Worm (Caenorhabditis elegans): ENCODE measurements around the gene T26C11.8.
A peak's percentile ranks its signal among the peaks of the same experiment; 100 is the strongest.

Gene T26C11.8

DNA sequence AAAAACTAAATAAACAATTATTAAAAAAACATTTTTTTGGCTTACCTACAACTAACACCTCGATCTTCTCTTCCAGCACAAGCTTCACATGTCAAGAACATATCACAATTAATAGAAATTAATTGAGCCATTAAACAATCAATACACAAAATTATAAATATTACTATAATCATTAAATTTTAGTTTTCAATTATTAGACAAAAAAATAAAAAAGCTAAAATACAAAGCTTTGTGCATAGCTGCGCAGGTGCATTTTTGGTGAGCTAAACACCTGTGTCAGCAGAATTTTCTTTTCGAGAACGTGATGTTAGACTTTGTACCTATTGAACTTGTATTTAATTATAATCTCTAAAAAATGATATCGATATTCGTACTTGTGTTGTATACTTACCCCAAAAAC, 30.6 kb upstream of the T26C11.8 start, which contains the start of gene C14E2.6:
Gene C14E2.6 (minus strand): TSS at position 101 of the 400 bp plus-strand sequence.
- TF ChIP-seq mab-5 (tag; optimal IDR thresholded peaks at IDR 0.05) (no peak), lin-11 (tag; optimal IDR thresholded peaks at IDR 0.05) (no peak), nhr-23 (tag; optimal IDR thresholded peaks at IDR 0.05) (no peak), elt-1 (tag; optimal IDR thresholded peaks at IDR 0.05) (no peak), dmd-4 (tag; optimal IDR thresholded peaks at IDR 0.05) (no peak), nhr-10 (tag; optimal IDR thresholded peaks at IDR 0.05) (no peak), ztf-11 (tag; optimal IDR thresholded peaks at IDR 0.05) (no peak)

DNA sequence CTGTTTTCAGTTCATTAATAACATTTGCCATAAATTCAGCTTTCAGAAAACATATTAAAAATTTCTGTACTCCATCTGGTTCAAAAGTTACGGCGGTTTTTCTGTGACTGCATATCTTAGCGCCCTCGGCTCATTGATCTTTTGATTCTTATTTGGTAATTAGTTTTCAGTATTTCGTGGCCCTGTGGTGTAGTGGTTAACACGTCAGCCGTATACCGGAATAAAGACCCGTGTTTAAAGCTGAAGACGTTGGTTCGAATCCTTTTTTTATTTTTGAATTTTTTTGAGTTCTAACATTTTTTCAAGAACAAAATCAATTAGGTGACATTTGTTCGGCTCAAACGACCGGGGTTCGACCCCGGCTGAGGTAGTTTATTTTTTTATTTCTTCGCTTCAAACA, 30.0 kb upstream of the T26C11.8 start:
- TF ChIP-seq unc-55 (GFP tag; optimal IDR thresholded peaks at IDR 0.05), result no peak
- no peak for TF ChIP-seq lin-13 (GFP tag; optimal IDR thresholded peaks at IDR 0.05)
- TF ChIP-seq unc-62 (GFP tag; optimal IDR thresholded peaks at IDR 0.05), result no peak
- TF ChIP-seq sma-3 (GFP tag; optimal IDR thresholded peaks at IDR 0.05), result no peak
- TF ChIP-seq R02D3.7 (tag; optimal IDR thresholded peaks at IDR 0.05), result no peak
- no peak for TF ChIP-seq lin-11 (tag; optimal IDR thresholded peaks at IDR 0.05)
- no peak for TF ChIP-seq ceh-16 (tag; optimal IDR thresholded peaks at IDR 0.05)
- TF ChIP-seq nhr-11 (tag; optimal IDR thresholded peaks at IDR 0.05), result no peak
- no peak for TF ChIP-seq skn-1 (tag; optimal IDR thresholded peaks at IDR 0.05)
- no peak for TF ChIP-seq nhr-129 (tag; optimal IDR thresholded peaks at IDR 0.05)

DNA sequence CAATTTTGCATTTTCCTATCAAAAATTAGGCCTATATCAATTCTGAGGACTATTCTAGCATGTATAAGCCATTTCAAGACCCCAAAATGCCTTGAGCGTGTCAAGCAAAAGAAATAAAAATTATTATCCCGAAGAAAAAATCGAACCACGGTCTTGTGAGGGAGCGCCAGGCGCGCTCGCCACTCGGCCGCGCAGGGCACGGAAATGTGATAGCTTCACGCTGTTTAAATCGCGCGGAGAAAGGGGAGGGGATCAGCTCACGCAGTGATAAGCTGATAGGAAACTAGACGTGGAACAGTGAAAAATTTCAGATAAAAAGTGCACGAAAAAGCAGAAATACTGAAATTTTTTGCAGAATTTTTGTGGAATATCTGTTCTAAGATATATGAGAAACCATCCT, 22.8 kb upstream of the T26C11.8 start:
- TF ChIP-seq sma-3 (GFP tag; optimal IDR thresholded peaks at IDR 0.05), result peak; percentile 17
- peak; percentile 54 for TF ChIP-seq gmeb-1 (tag; optimal IDR thresholded peaks at IDR 0.05)
- no peak for TF ChIP-seq nhr-12 (tag; optimal IDR thresholded peaks at IDR 0.05)
- no peak for TF ChIP-seq elt-1 (tag; optimal IDR thresholded peaks at IDR 0.05)
- no peak for TF ChIP-seq nhr-10 (tag; optimal IDR thresholded peaks at IDR 0.05)
- peak; percentile 35 for TF ChIP-seq unc-55 (GFP tag; optimal IDR thresholded peaks at IDR 0.05)
- TF ChIP-seq ztf-1 (GFP tag; conservative IDR thresholded peaks at IDR 0.05), result no peak
- no peak for TF ChIP-seq unc-62 (GFP tag; optimal IDR thresholded peaks at IDR 0.05)
- no peak for TF ChIP-seq snpc-4 (tag; optimal IDR thresholded peaks at IDR 0.05)
- TF ChIP-seq blmp-1 (tag; optimal IDR thresholded peaks at IDR 0.05; ENCODE audit: insufficient read depth), result no peak
- TF ChIP-seq ztf-11 (tag; optimal IDR thresholded peaks at IDR 0.05), result no peak
- no peak for TF ChIP-seq nhr-11 (tag; optimal IDR thresholded peaks at IDR 0.05)
- peak; percentile 46 for TF ChIP-seq Y55F3AM.14 (GFP tag; optimal IDR thresholded peaks at IDR 0.05)
- TF ChIP-seq nhr-77 (tag; optimal IDR thresholded peaks at IDR 0.05), result no peak
- no peak for TF ChIP-seq lin-13 (GFP tag; optimal IDR thresholded peaks at IDR 0.05)
- TF ChIP-seq mdl-1 (tag; optimal IDR thresholded peaks at IDR 0.05), result no peak
- no peak for TF ChIP-seq dmd-4 (tag; optimal IDR thresholded peaks at IDR 0.05)
- no peak for TF ChIP-seq lin-39 (tag; optimal IDR thresholded peaks at IDR 0.05)
- TF ChIP-seq nhr-6 (tag; optimal IDR thresholded peaks at IDR 0.05), result no peak
- TF ChIP-seq fos-1 (tag; optimal IDR thresholded peaks at IDR 0.05), result no peak
- no peak for TF ChIP-seq aly-2 (tag; optimal IDR thresholded peaks at IDR 0.05)
- TF ChIP-seq nhr-237 (tag; optimal IDR thresholded peaks at IDR 0.05), result no peak
- no peak for TF ChIP-seq nhr-23 (tag; optimal IDR thresholded peaks at IDR 0.05)
- TF ChIP-seq mab-5 (tag; optimal IDR thresholded peaks at IDR 0.05), result no peak
- TF ChIP-seq sma-9 (GFP tag; optimal IDR thresholded peaks at IDR 0.05), result peak; percentile 49
- no peak for TF ChIP-seq sma-9 (tag; optimal IDR thresholded peaks at IDR 0.05)
- TF ChIP-seq peb-1 (tag; optimal IDR thresholded peaks at IDR 0.05), result no peak
- TF ChIP-seq ceh-16 (tag; optimal IDR thresholded peaks at IDR 0.05), result no peak
- peak; percentile 19 for TF ChIP-seq nhr-21 (tag; optimal IDR thresholded peaks at IDR 0.05)
- no peak for TF ChIP-seq ztf-4 (tag; optimal IDR thresholded peaks at IDR 0.05)
- no peak for TF ChIP-seq egl-27 (tag; optimal IDR thresholded peaks at IDR 0.05)
- TF ChIP-seq ZK546.5 (tag; optimal IDR thresholded peaks at IDR 0.05), result no peak
- peak; percentile 5 for TF ChIP-seq lin-11 (tag; optimal IDR thresholded peaks at IDR 0.05)
- no peak for TF ChIP-seq ceh-82 (tag; optimal IDR thresholded peaks at IDR 0.05)
- no peak for TF ChIP-seq zag-1 (tag; optimal IDR thresholded peaks at IDR 0.05)
- no peak for TF ChIP-seq nhr-25 (tag; optimal IDR thresholded peaks at IDR 0.05)
- TF ChIP-seq unc-39 (tag; optimal IDR thresholded peaks at IDR 0.05), result no peak
- TF ChIP-seq lsy-2 (tag; optimal IDR thresholded peaks at IDR 0.05), result peak in 1 of 2 experiments; percentile 44
- TF ChIP-seq R02D3.7 (tag; optimal IDR thresholded peaks at IDR 0.05), result no peak
- no peak for TF ChIP-seq ama-1 (optimal IDR thresholded peaks at IDR 0.05)
- no peak for TF ChIP-seq sem-4 (tag; optimal IDR thresholded peaks at IDR 0.05)
- no peak for TF ChIP-seq alr-1 (tag; optimal IDR thresholded peaks at IDR 0.05)
- peak; percentile 8 for TF ChIP-seq F13H6.1 (tag; optimal IDR thresholded peaks at IDR 0.05)
- TF ChIP-seq elt-3 (tag; optimal IDR thresholded peaks at IDR 0.05), result no peak
- TF ChIP-seq nhr-129 (tag; optimal IDR thresholded peaks at IDR 0.05), result peak; percentile 53
- no peak for TF ChIP-seq C34F6.9 (tag; optimal IDR thresholded peaks at IDR 0.05)
- TF ChIP-seq crh-2 (tag; optimal IDR thresholded peaks at IDR 0.05), result no peak
- TF ChIP-seq mbf-1 (tag; optimal IDR thresholded peaks at IDR 0.05), result no peak
- no peak for TF ChIP-seq skn-1 (tag; optimal IDR thresholded peaks at IDR 0.05)
